Worm (Caenorhabditis elegans): ENCODE data around the gene ttr-46.

DNA sequence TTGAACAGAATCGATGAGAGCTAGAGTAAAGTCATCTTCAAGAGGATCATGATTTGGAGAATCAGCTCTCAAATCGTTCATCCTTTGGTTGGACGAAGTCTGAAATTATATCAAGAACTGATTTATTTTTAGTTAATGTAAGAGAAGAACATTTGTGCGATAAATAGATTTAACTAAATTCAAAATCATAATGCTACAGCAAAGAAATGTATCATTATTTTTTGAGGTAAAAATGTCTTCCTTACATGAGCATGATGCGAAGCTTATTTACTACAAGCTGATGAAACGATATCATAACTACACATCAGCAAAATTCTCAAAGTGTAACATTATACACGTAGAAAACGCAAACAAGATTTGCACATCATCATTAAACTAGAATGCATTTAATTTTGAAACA is 11.4 kb downstream of the ttr-46 start, which contains the start of gene madf-4:
- TF ChIP-seq nhr-12 (tag; optimal IDR thresholded peaks at IDR 0.05) (no peak), blmp-1 (tag; optimal IDR thresholded peaks at IDR 0.05) (no peak), nhr-28 (tag; optimal IDR thresholded peaks at IDR 0.05) (no peak), unc-62 (GFP tag; optimal IDR thresholded peaks at IDR 0.05) (no peak), lin-13 (tag; optimal IDR thresholded peaks at IDR 0.05) (no peak)

All from whole organism, mixed stage, embryonic.